Worm (Caenorhabditis elegans) whole organism, L2 larva: ENCODE measurements around the gene gst-36.

Source experiments
- ZK546.5 ChIP-seq: sonication (generic microtip); optimal IDR thresholded peaks from 2 replicates; lab custom pipeline; 2017; ENCODE audit warnings: missing biosample characterization, missing genetic modification characterization
- ama-1 ChIP-seq: fragments of 150-350 bp; optimal IDR thresholded peaks from 2 replicates; lab custom pipeline; 2018; ENCODE audit warnings: inconsistent platforms
- mdl-1 ChIP-seq, 2 experiments: fragments of 150-350 bp in 1 of 2; sonication (generic microtip) in 1 of 2; optimal IDR thresholded peaks; 2 replicates each; lab custom pipeline; 2017; ENCODE audit warnings: missing biosample characterization in 2 of 2, missing genetic modification characterization in 2 of 2
- nhr-129 ChIP-seq: fragments of 150-350 bp; optimal IDR thresholded peaks from 2 replicates; lab custom pipeline; 2014; ENCODE audit warnings: missing biosample characterization, missing genetic modification characterization
- nhr-23 ChIP-seq: fragments of 150-350 bp; optimal IDR thresholded peaks from 2 replicates; lab custom pipeline; 2014; ENCODE audit warnings: missing biosample characterization, missing genetic modification reagents, missing genetic modification characterization
- sem-4 ChIP-seq: fragments of 150-350 bp; optimal IDR thresholded peaks from 2 replicates; lab custom pipeline; 2014; ENCODE audit warnings: missing biosample characterization, missing genetic modification reagents, missing genetic modification characterization
- snpc-4 ChIP-seq: fragments of 150-350 bp; optimal IDR thresholded peaks from 2 replicates; lab custom pipeline; 2014; ENCODE audit warnings: missing biosample characterization, missing genetic modification characterization
- unc-55 ChIP-seq: fragments of 150-350 bp; sonication (generic microtip); optimal IDR thresholded peaks from 3 replicates; lab custom pipeline; 2014; ENCODE audit warnings: missing biosample characterization, missing genetic modification reagents, missing genetic modification characterization
- unc-62 ChIP-seq: fragments of 150-350 bp; optimal IDR thresholded peaks from 2 replicates; lab custom pipeline; 2014; ENCODE audit warnings: missing biosample characterization, missing genetic modification reagents, missing genetic modification characterization
- ztf-11 ChIP-seq: sonication (generic microtip); optimal IDR thresholded peaks from 2 replicates; lab custom pipeline; 2017; ENCODE audit warnings: missing biosample characterization, missing genetic modification characterization
- ztf-4 ChIP-seq: fragments of 150-350 bp; optimal IDR thresholded peaks from 2 replicates; lab custom pipeline; 2014; ENCODE audit warnings: missing biosample characterization, missing genetic modification characterization

- TF ChIP-seq unc-55 (GFP tag; lab: Kevin White, UChicago) (no peak), snpc-4 (no peak), mdl-1 (tag; optimal IDR thresholded peaks at IDR 0.05; lab: Kevin White, UChicago) (no peak), nhr-23 (tag; lab: Kevin White, UChicago) (no peak), ZK546.5 (tag; lab: Kevin White, UChicago) (no peak), sem-4 (tag; lab: Kevin White, UChicago) (no peak), ztf-11 (tag; lab: Kevin White, UChicago) (no peak), unc-62 (GFP tag; lab: Kevin White, UChicago) (no peak), ama-1 (lab: Kevin White, UChicago) (no peak), nhr-129 (tag; lab: Kevin White, UChicago) (no peak), ztf-4 (tag; lab: Kevin White, UChicago) (no peak)
Observed at ce11 chrX:9843568-9843967, 19.2 kb downstream of the gst-36 start.
